Worm (Caenorhabditis elegans) whole organism, midembryonic: ENCODE measurements around the gene F16B4.4.

Experiments used
- T22C8.4 ChIP-seq: fragments of 200-800 bp; sonication (Bioruptor generic); IDR thresholded peaks from 2 replicates; pipeline ENCODE4 v1.3.6; 2022; ENCODE audit warnings: missing genetic modification characterization, missing compliant biosample characterization
- cog-1 ChIP-seq: sonication (generic microtip); optimal IDR thresholded peaks from 2 replicates; lab custom pipeline; 2016; ENCODE audit warnings: missing genetic modification characterization, missing compliant biosample characterization
- flt-1 ChIP-seq: fragments of 200-800 bp; sonication (Bioruptor generic); IDR thresholded peaks from 2 replicates; pipeline ENCODE4 v1.3.6; 2022; ENCODE audit warnings: missing genetic modification characterization, missing compliant biosample characterization
- klf-2 ChIP-seq: fragments of 200-800 bp; sonication (Bioruptor generic); conservative IDR thresholded peaks from 2 replicates; pipeline ENCODE4 v1.3.6; 2022; ENCODE audit warnings: missing genetic modification reagents, missing genetic modification characterization, missing compliant biosample characterization
- med-1 ChIP-seq: sonication (generic microtip); optimal IDR thresholded peaks from 2 replicates; lab custom pipeline; 2017; ENCODE audit warnings: missing genetic modification characterization, mild to moderate bottlenecking, missing compliant biosample characterization, antibody characterized with exemption, missing genetic modification reagents; ENCODE audit not compliant: insufficient read depth
- ref-1 ChIP-seq: fragments of 200-800 bp; sonication (Bioruptor generic); conservative IDR thresholded peaks from 2 replicates; pipeline ENCODE4 v1.3.6; 2022; ENCODE audit warnings: missing genetic modification reagents, missing genetic modification characterization, missing compliant biosample characterization
- tab-1 ChIP-seq: fragments of 200-800 bp; sonication (Bioruptor generic); IDR thresholded peaks from 2 replicates; pipeline ENCODE4 v1.3.6; 2022; ENCODE audit warnings: missing genetic modification characterization, missing compliant biosample characterization
- ztf-23 ChIP-seq: fragments of 200-800 bp; sonication (Bioruptor generic); IDR thresholded peaks from 2 replicates; pipeline ENCODE4 v1.3.6; 2022; ENCODE audit warnings: missing genetic modification reagents, missing genetic modification characterization, missing compliant biosample characterization
- ztf-29 ChIP-seq: fragments of 200-800 bp; sonication (Bioruptor generic); IDR thresholded peaks from 2 replicates; pipeline ENCODE4 v1.3.6; 2022; ENCODE audit warnings: missing genetic modification reagents, missing genetic modification characterization, missing compliant biosample characterization

The F16B4.4 gene

DNA sequence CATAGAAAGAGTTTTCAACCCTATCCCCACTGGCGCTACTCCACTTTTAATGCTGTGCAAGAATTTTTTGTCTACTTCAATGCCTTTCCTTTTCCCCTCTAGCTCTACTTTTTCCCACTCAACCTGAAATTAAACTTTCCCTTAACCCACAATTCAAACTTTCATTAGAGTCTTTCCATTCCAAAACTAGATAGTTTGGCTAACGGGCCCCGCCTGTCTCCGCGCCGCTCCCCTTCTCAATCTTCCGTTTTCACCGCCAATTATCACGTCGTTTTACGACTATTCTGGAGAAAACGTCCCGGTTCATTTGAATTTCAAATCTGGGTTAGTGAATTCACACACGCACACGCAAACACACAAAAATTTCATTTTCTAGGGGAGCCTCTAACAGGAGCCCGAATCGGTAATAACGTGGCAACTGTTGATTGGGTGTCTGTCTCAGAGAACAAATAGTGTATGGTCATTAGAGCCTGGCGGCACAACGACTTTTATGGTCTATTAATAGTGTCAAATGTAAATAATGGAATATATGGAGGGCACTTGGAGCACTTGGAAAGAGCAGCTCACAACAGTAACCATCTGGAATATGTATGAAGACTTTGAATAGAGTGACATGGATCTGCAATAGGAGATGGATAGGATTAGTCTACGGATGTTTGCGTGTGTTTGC, 23.9 kb upstream of the F16B4.4 start:
- TF ChIP-seq ztf-23 (no peak), tab-1 (GFP tag; lab: Robert Waterston, UW) (no peak), ztf-29 (GFP tag; lab: Robert Waterston, UW) (no peak), klf-2 (GFP tag; lab: Robert Waterston, UW) (no peak), med-1 (GFP tag; lab: Kevin White, UChicago) (no peak), cog-1 (tag; lab: Kevin White, UChicago) (no peak), ref-1 (GFP tag; lab: Robert Waterston, UW) (no peak), T22C8.4 (no peak)

DNA sequence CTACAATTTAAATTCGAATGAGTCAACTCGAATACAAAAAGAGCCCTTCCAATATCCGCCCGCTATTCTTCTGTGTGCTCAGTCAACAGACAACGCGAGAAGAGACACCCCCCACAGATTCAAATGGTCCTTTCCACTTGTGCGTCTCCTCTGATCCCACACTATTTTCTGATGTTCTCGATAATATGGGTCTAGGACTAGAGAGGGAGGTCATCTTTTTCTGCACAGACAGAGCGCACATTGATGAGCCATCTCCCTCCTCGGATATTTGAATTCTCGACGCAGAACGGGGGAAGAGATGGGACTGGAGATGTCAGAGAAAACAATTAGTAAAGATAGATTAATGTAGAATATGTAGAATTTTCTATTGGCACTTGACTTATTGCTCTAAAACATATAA, 23.1 kb upstream of the F16B4.4 start:
- TF ChIP-seq cog-1 (tag; lab: Kevin White, UChicago): peak; percentile 43
- no peak for TF ChIP-seq ztf-29 (GFP tag; lab: Robert Waterston, UW)

DNA sequence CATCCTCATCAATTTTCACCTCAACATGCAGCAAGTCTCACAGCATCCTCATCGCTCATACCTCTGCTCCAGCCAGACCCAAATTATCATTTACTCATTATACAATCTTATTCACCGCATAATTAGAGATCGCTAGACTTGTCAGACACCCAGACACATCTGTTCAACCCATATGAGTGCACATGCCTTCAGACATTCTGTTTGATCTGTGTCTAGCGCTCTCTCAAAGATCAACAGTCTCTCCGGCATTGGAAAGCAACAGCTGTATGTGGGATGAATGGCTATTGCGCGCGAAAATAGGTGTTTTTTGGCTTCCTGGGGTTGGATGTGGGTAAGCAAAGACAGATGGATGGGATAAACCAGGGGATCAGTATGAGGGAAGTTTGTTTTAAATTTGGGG, 21.2 kb upstream of the F16B4.4 start:
- TF ChIP-seq tab-1 (GFP tag; lab: Robert Waterston, UW) (no peak), ztf-23 (no peak), T22C8.4 (no peak), klf-2 (GFP tag; lab: Robert Waterston, UW) (no peak), ref-1 (GFP tag; lab: Robert Waterston, UW) (no peak), med-1 (GFP tag; lab: Kevin White, UChicago) (no peak)

DNA sequence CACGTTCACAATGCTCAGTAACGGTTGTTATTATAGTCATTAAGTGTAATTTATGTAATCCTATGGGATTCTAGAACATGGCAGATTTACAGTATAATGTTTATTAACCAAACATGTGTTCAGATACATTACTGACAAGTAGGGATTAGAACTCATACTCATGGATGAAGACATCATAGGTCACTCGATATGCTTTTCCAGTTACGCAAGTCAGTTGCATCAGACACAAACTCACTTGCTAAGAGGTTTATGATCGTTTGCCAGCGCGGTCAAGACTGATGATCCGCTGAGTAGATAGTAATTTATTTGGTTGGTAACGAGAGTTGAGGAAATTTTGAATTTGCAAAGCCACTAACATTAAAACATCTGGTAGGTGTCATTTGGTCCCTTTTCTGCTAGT, 19.2 kb upstream of the F16B4.4 start:
- TF ChIP-seq med-1 (GFP tag; lab: Kevin White, UChicago) (no peak), cog-1 (tag; lab: Kevin White, UChicago) (no peak), ztf-29 (GFP tag; lab: Robert Waterston, UW) (no peak), ztf-23 (no peak), klf-2 (GFP tag; lab: Robert Waterston, UW) (no peak), ref-1 (GFP tag; lab: Robert Waterston, UW) (no peak), tab-1 (GFP tag; lab: Robert Waterston, UW) (no peak), flt-1 (GFP tag; lab: Robert Waterston, UW) (no peak), T22C8.4 (no peak)

DNA sequence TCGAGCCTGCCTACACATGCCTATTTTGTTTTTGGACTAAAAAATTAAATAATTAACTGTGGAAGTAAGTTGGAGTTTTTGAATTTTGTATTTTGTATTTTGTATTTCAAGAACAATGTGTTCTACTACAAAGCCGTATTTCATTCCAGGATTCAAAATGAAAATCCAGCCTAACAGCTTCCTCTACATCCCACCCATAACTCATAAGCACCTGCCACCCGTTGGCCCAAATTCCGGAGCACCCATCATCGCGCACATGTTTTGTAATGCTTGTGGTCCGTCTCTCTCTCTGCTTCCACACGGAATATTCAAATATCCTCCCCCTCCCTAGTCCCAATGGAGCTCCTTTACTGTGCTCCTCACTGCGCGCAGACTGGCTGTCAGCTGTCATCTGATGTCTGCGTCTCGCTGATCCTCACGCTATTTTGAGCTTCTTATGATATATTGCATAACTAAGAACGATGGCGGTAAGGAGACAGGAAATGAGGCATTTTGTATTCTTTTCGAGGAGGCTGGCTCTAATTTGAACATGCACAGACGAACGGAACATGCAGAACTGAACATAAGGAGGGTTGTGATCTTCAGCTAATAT, 18.2 kb upstream of the F16B4.4 start:
- TF ChIP-seq klf-2 (GFP tag; lab: Robert Waterston, UW) (no peak), ztf-23 (0 out of 2 replicates have a peak, but pooled peaks have one; percentile 18), flt-1 (GFP tag; lab: Robert Waterston, UW) (peak; percentile 34; the same call in 1 of the 2 replicates), ztf-29 (GFP tag; lab: Robert Waterston, UW) (no peak)

DNA sequence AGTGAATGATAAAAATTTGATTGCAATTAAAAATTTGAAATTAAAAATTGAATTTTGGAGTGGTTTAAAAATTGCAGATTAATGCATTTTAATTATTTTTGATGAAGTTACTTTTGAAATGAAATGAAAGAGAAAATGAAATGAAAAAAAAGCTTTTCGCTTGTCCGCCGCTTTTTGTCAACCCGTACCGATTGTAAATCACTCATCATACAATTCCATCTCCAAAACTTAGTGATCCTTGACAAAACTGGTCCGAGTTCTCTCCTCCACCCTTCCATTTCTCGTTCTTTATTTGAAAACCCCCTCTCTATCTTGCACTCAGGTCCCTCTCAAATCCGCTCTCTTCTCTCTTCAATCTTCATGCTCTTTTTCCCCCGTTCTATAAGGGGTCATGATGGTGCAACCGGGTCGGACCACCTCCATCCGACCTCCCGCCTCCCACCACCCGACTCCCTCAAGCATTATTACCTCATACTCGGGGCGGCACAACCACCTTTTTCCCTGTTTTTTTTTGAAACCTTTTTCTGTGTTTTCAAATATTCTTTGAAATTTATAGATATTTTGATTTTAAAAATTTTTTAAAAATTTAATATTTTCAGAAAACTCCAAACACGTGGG, 16.6 kb upstream of the F16B4.4 start:
- TF ChIP-seq flt-1 (GFP tag; lab: Robert Waterston, UW): peak; percentile 51; the same call in 1 of the 2 replicates
- TF ChIP-seq ztf-29 (GFP tag; lab: Robert Waterston, UW): 0 out of 2 replicates have a peak, but pooled peaks have one; percentile 37
- TF ChIP-seq ztf-23: peak; percentile 59; the same call in 1 of the 2 replicates
- no peak for TF ChIP-seq T22C8.4
- TF ChIP-seq klf-2 (GFP tag; lab: Robert Waterston, UW): no peak
- TF ChIP-seq med-1 (GFP tag; lab: Kevin White, UChicago): no peak
- no peak for TF ChIP-seq tab-1 (GFP tag; lab: Robert Waterston, UW)
- no peak for TF ChIP-seq cog-1 (tag; lab: Kevin White, UChicago)
- no peak for TF ChIP-seq ref-1 (GFP tag; lab: Robert Waterston, UW)

DNA sequence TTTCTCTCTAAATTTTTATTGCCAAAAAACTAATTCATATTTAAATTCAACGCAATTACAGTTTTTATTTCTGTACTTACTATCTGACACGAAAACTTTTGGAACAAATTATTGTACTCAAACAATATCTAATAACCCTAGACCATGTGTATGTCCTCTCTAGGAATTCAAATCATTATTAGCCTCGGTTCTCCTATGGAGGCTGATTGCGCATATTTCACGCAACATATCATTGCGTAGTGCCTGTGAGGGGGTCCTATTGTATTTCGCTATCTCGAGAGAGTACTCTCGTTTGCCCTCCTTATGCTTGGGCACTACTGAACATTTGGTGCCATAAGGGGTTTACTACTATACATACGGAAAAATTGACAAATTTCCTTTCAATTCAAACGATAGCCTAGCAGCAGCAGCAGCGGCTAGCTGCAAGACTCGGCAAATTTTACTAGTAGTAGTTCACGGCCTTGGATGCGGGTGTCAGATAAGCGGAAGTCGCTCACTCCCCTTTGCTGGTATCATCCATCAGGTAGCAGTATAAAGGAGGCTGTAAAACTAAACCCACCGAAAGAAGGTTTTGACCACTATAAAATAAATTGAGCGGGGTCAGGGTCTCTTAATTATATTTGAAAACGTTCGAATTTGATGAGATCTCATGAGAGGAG, 15.1 kb upstream of the F16B4.4 start:
- no peak for TF ChIP-seq cog-1 (tag; lab: Kevin White, UChicago)

DNA sequence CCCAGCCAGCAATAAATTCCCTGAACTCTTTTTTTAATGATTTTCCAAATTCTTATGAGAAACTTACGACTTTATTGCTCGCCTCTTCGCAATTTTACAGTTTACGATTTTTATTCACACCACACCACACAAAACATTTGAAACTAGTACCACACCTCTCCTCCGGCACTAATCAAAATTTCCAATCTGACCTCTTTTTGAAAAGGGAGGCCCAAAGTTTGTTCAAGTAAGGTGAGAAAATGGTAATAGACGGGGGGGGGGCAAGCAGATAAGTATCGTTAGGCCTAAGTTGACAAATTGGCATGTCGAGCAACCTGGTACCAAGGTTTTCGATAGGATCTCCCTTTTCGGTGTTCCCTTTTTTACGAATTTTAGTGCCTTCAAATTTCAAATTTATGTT, 14.0 kb upstream of the F16B4.4 start:
- TF ChIP-seq ref-1 (GFP tag; lab: Robert Waterston, UW) (no peak), med-1 (GFP tag; lab: Kevin White, UChicago) (no peak), tab-1 (GFP tag; lab: Robert Waterston, UW) (no peak), ztf-23 (no peak), klf-2 (GFP tag; lab: Robert Waterston, UW) (no peak), ztf-29 (GFP tag; lab: Robert Waterston, UW) (no peak), T22C8.4 (no peak), flt-1 (GFP tag; lab: Robert Waterston, UW) (no peak), cog-1 (tag; lab: Kevin White, UChicago) (no peak)

DNA sequence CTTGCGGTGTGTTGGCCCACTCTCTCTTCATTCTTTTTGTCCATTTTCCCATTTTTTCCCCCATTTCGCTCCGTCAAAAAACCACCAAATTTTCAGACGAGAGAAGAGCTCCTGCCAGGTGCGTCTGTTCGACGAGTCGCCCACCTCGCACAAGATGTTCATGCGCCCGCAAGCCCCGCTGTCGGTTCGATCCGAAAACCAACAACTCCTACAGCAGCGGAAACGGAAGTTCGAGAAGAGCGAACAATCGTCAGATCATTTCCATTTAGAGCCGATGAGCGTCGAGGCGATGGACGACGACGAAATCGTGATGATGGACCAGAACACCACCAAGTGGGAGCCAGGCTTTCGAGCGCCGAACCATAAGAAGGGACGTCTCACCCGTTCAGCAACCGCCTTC, 10.6 kb upstream of the F16B4.4 start:
- 0 out of 2 replicates have a peak, but pooled peaks have one; percentile 22 for TF ChIP-seq ztf-23
- TF ChIP-seq flt-1 (GFP tag; lab: Robert Waterston, UW): no peak

DNA sequence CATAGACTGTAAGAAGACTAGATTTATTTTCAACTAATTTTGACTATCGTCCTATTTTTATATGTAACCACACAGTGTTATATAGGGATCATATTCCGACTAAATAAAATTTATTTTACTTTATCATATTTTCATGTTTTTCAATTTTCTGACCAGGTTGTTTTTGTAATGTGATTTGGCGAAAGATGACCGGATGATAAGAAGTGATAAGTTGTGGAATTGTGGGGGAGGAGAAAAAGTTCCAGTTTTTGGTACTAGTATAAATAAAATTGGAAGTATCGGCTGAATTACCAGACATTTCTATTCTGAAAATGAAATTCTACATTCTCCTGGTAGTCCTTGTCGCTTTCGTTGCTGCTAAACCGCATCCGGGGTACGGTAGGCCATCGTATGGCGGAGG, 8.4 kb upstream of the F16B4.4 start, which contains the start of gene F16B4.7:
Gene F16B4.7 (plus strand): TSS at position 301 of the 400 bp plus-strand sequence.
- TF ChIP-seq ztf-29 (GFP tag; lab: Robert Waterston, UW) (no peak), tab-1 (GFP tag; lab: Robert Waterston, UW) (no peak), ref-1 (GFP tag; lab: Robert Waterston, UW) (no peak), klf-2 (GFP tag; lab: Robert Waterston, UW) (no peak), med-1 (GFP tag; lab: Kevin White, UChicago) (no peak), cog-1 (tag; lab: Kevin White, UChicago) (no peak), ztf-23 (no peak), T22C8.4 (no peak), flt-1 (GFP tag; lab: Robert Waterston, UW) (no peak)
